Fruit fly (Drosophila melanogaster) whole organism, adult: ENCODE data around the gene CG18262.

Experiments
- CG1620 ChIP-seq: fragments of 200-800 bp; sonication (Bioruptor generic); optimal IDR thresholded peaks from 2 replicates; lab custom pipeline; 2016; ENCODE audit warnings: missing biosample characterization, missing genetic modification characterization
- CG7045 ChIP-seq: fragments of 200-800 bp; sonication (Bioruptor generic); optimal IDR thresholded peaks from 2 replicates; lab custom pipeline; 2017; ENCODE audit warnings: missing biosample characterization, mild to moderate bottlenecking, missing genetic modification characterization
- CG7101 ChIP-seq: fragments of 200-800 bp; sonication (Bioruptor generic); optimal IDR thresholded peaks from 2 replicates; lab custom pipeline; 2018; ENCODE audit warnings: missing biosample characterization, mild to moderate bottlenecking, missing genetic modification characterization, moderate library complexity
- Crg-1 ChIP-seq: fragments of 200-800 bp; sonication (Bioruptor generic); optimal IDR thresholded peaks from 2 replicates; lab custom pipeline; 2016; ENCODE audit warnings: missing biosample characterization, missing genetic modification characterization
- Hr96 ChIP-seq: fragments of 200-800 bp; sonication (Bioruptor generic); optimal IDR thresholded peaks from 2 replicates; lab custom pipeline; 2016; ENCODE audit warnings: missing biosample characterization, missing genetic modification characterization
- bab1 ChIP-seq: fragments of 200-800 bp; sonication (Bioruptor generic); optimal IDR thresholded peaks from 3 replicates; lab custom pipeline; 2019; ENCODE audit warnings: missing biosample characterization, mild to moderate bottlenecking, missing genetic modification characterization, moderate library complexity
- kay ChIP-seq: fragments of 200-800 bp; sonication (Bioruptor generic); peaks from one replicate; lab custom pipeline; 2016; ENCODE audit warnings: missing biosample characterization, missing genetic modification characterization, borderline replicate concordance
- pad ChIP-seq: fragments of 200-800 bp; sonication (Bioruptor generic); optimal IDR thresholded peaks from 3 replicates; lab custom pipeline; 2017; ENCODE audit warnings: missing biosample characterization, missing genetic modification characterization, mild to moderate bottlenecking, moderate library complexity, missing genetic modification reagents
- tj ChIP-seq: fragments of 200-800 bp; sonication (Bioruptor generic); optimal IDR thresholded peaks from 3 replicates; lab custom pipeline; 2017; ENCODE audit warnings: missing biosample characterization, mild to moderate bottlenecking, missing genetic modification characterization, moderate library complexity
- toe ChIP-seq: fragments of 200-800 bp; sonication (Bioruptor generic); optimal IDR thresholded peaks from 2 replicates; lab custom pipeline; 2016; ENCODE audit warnings: missing biosample characterization, missing genetic modification characterization

DNA sequence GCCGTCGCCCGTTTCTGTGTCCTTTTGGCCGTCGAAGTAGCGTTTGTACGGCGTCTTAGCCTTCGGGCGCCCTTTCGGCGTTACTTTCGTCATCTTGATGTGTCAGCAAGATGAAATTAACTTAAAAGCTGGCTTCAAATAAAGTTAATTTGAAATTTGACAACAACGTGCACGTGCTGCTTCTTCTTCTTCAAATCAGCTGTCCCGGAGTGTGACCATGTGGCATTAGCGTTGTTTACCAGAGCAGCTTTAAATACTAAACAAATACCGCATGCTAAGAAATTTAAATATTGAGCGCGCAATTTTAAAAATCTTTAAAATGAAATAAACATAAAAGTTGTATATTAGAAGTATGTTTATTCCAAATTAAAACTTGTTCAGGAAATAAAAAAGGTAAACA lies 31.8 kb upstream of the CG18262 start, which contains the start of gene CG2260:
- TF ChIP-seq tj (no peak), toe (GFP tag; lab: Kevin White, UChicago) (no peak), Crg-1 (GFP tag; lab: Kevin White, UChicago) (no peak), CG7101 (tag; lab: Kevin White, UChicago) (no peak), pad (GFP tag; lab: Kevin White, UChicago) (no peak), bab1 (GFP tag; lab: Kevin White, UChicago) (peak; percentile 57), kay (GFP tag; lab: Kevin White, UChicago) (no peak), CG1620 (GFP tag; lab: Kevin White, UChicago) (no peak), Hr96 (GFP tag; lab: Kevin White, UChicago) (no peak), CG7045 (no peak)
